Worm (Caenorhabditis elegans) whole organism, young adult: Measurements from ENCODE around the gene F15E6.4.

Source experiments
- B0261.1 ChIP-seq: sonication (generic microtip); optimal IDR thresholded peaks from 2 replicates; lab custom pipeline; 2016; ENCODE audit warnings: mild to moderate bottlenecking, missing genetic modification characterization, moderate library complexity, missing compliant biosample characterization
- C17E4.6 ChIP-seq: fragments of 200-800 bp; sonication (Bioruptor generic); IDR thresholded peaks from 2 replicates; pipeline ENCODE4 v1.3.6; 2022; ENCODE audit warnings: missing genetic modification reagents, missing genetic modification characterization, missing compliant biosample characterization
- ama-1 ChIP-seq, 3 experiments: fragments of 150-350 bp in 1 of 3; sonication (generic microtip) in 2 of 3; optimal IDR thresholded peaks; 2 replicates each; lab custom pipeline; 2014 to 2018; ENCODE audit warnings: missing biosample characterization in 2 of 3, missing genetic modification characterization in 2 of 3, missing genetic modification reagents in 2 of 3
- aptf-3 ChIP-seq: fragments of 200-800 bp; sonication (Bioruptor generic); IDR thresholded peaks from 2 replicates; pipeline ENCODE4 v1.3.6; 2022; ENCODE audit warnings: missing genetic modification characterization, missing compliant biosample characterization
- athp-1 ChIP-seq: sonication (generic microtip); optimal IDR thresholded peaks from 2 replicates; lab custom pipeline; 2017; ENCODE audit warnings: mild to moderate bottlenecking, missing genetic modification characterization, missing compliant biosample characterization
- bed-1 ChIP-seq: fragments of 200-800 bp; sonication (Bioruptor generic); IDR thresholded peaks from 2 replicates; pipeline ENCODE4 v1.3.6; 2022; ENCODE audit warnings: missing genetic modification reagents, missing genetic modification characterization, missing compliant biosample characterization
- dox-1 ChIP-seq: fragments of 200-800 bp; sonication (Bioruptor generic); IDR thresholded peaks from 2 replicates; pipeline ENCODE4 v1.3.6; 2022; ENCODE audit warnings: missing genetic modification reagents, missing genetic modification characterization, missing compliant biosample characterization
- dpl-1 ChIP-seq: fragments of 150-350 bp; optimal IDR thresholded peaks from 2 replicates; lab custom pipeline; 2014; ENCODE audit warnings: missing biosample characterization, missing genetic modification reagents, missing genetic modification characterization
- let-526 ChIP-seq: fragments of 200-800 bp; sonication (Bioruptor generic); IDR thresholded peaks from 2 replicates; pipeline ENCODE4 v1.3.6; 2022; ENCODE audit warnings: missing genetic modification reagents, missing genetic modification characterization, missing compliant biosample characterization
- madf-6 ChIP-seq: fragments of 200-800 bp; sonication (Bioruptor generic); IDR thresholded peaks from 2 replicates; pipeline ENCODE4 v1.3.6; 2022; ENCODE audit warnings: missing genetic modification reagents, missing genetic modification characterization, missing compliant biosample characterization
- unc-130 ChIP-seq: sonication (generic microtip); optimal IDR thresholded peaks from 2 replicates; lab custom pipeline; 2016; ENCODE audit warnings: missing genetic modification reagents, missing genetic modification characterization, missing compliant biosample characterization
- unc-62 ChIP-seq: fragments of 150-350 bp; optimal IDR thresholded peaks from 2 replicates; lab custom pipeline; 2014; ENCODE audit warnings: missing biosample characterization, missing genetic modification reagents, missing genetic modification characterization

- no peak for TF ChIP-seq dox-1 (GFP tag; lab: Robert Waterston, UW)
- no peak for TF ChIP-seq ama-1 (optimal IDR thresholded peaks at IDR 0.05; lab: Kevin White, UChicago)
- no peak for TF ChIP-seq ama-1 (GFP tag; optimal IDR thresholded peaks at IDR 0.05; lab: Kevin White, UChicago)
- TF ChIP-seq athp-1 = no peak
- TF ChIP-seq aptf-3 (GFP tag; lab: Robert Waterston, UW) = no peak
- TF ChIP-seq madf-6 = no peak
- TF ChIP-seq let-526 (GFP tag; lab: Robert Waterston, UW) = no peak
- TF ChIP-seq unc-130 (GFP tag; lab: Kevin White, UChicago) = no peak
- no peak for TF ChIP-seq bed-1 (GFP tag; lab: Robert Waterston, UW)
- TF ChIP-seq unc-62 (GFP tag; lab: Kevin White, UChicago) = no peak
- TF ChIP-seq B0261.1 (tag; lab: Kevin White, UChicago) = no peak
- TF ChIP-seq C17E4.6 = no peak
- TF ChIP-seq dpl-1 (GFP tag; lab: Kevin White, UChicago) = no peak
Measured at ce11 chrIV:4338217-4338616, 46.9 kb downstream of the F15E6.4 start.
